Worm (Caenorhabditis elegans): ENCODE results near the gene K05F6.10.

ce11 chrII:1586305-1586704 is 10.4 kb upstream of the K05F6.10 start, which contains the start of gene T07H3.8:
- TF ChIP-seq aly-2 (tag; optimal IDR thresholded peaks at IDR 0.05) (no peak), ztf-11 (tag; optimal IDR thresholded peaks at IDR 0.05) (no peak), ama-1 (optimal IDR thresholded peaks at IDR 0.05) (no peak), blmp-1 (tag; optimal IDR thresholded peaks at IDR 0.05; ENCODE audit: insufficient read depth) (no peak)

Measured in whole organism, L2 larva.